Worm (Caenorhabditis elegans) whole organism, young adult: ENCODE measurements around the gene C25D7.9.

ENCODE experiments used
- B0035.1 ChIP-seq: sonication (generic microtip); optimal IDR thresholded peaks from 2 replicates; lab custom pipeline; 2016; ENCODE audit warnings: missing genetic modification characterization, mild to moderate bottlenecking, missing compliant biosample characterization, missing genotype, missing genetic modification reagents
- C17E4.6 ChIP-seq: fragments of 200-800 bp; sonication (Bioruptor generic); IDR thresholded peaks from 2 replicates; pipeline ENCODE4 v1.3.6; 2022; ENCODE audit warnings: missing genetic modification reagents, missing genetic modification characterization, missing compliant biosample characterization
- D2030.7 ChIP-seq: fragments of 200-800 bp; sonication (Bioruptor generic); IDR thresholded peaks from 2 replicates; pipeline ENCODE4 v1.3.6; 2022; ENCODE audit warnings: missing genetic modification reagents, missing genetic modification characterization, missing compliant biosample characterization
- F10E7.11 ChIP-seq: sonication (generic microtip); optimal IDR thresholded peaks from 2 replicates; lab custom pipeline; 2017; ENCODE audit warnings: mild to moderate bottlenecking, missing genetic modification characterization, moderate library complexity, missing compliant biosample characterization
- F22D6.2 ChIP-seq: sonication (generic microtip); optimal IDR thresholded peaks from 2 replicates; lab custom pipeline; 2016; ENCODE audit warnings: mild to moderate bottlenecking, missing genetic modification characterization, missing compliant biosample characterization
- F37B4.10 ChIP-seq: fragments of 200-800 bp; sonication (Bioruptor generic); IDR thresholded peaks from 2 replicates; pipeline ENCODE4 v1.3.6; 2022; ENCODE audit warnings: missing genetic modification characterization, missing compliant biosample characterization
- F39B2.1 ChIP-seq: fragments of 200-800 bp; sonication (Bioruptor generic); IDR thresholded peaks from 2 replicates; pipeline ENCODE4 v1.3.6; 2022; ENCODE audit warnings: missing genetic modification reagents, missing genetic modification characterization, missing compliant biosample characterization
- F52B5.7 ChIP-seq: sonication (generic microtip); optimal IDR thresholded peaks from 2 replicates; lab custom pipeline; 2016; ENCODE audit warnings: mild to moderate bottlenecking, missing genetic modification characterization, missing compliant biosample characterization
- F57C9.4 ChIP-seq: sonication (generic microtip); optimal IDR thresholded peaks from 2 replicates; lab custom pipeline; 2017; ENCODE audit warnings: mild to moderate bottlenecking, missing genetic modification characterization, missing compliant biosample characterization
- K12H6.12 ChIP-seq: fragments of 200-800 bp; sonication (Bioruptor generic); optimal IDR thresholded peaks from 2 replicates; lab custom pipeline; 2018; ENCODE audit warnings: mild to moderate bottlenecking, missing genetic modification characterization, missing compliant biosample characterization
- T07F8.4 ChIP-seq: sonication (generic microtip); optimal IDR thresholded peaks from 2 replicates; lab custom pipeline; 2016; ENCODE audit warnings: mild to moderate bottlenecking, missing genetic modification characterization, moderate library complexity, missing compliant biosample characterization
- Y95B8A.8 ChIP-seq: fragments of 200-800 bp; sonication (Bioruptor generic); IDR thresholded peaks from 2 replicates; pipeline ENCODE4 v1.3.6; 2022; ENCODE audit warnings: missing genetic modification reagents, missing genetic modification characterization, missing compliant biosample characterization
- akir-1 ChIP-seq: fragments of 200-800 bp; sonication (Bioruptor generic); optimal IDR thresholded peaks from 2 replicates; lab custom pipeline; 2018; ENCODE audit warnings: mild to moderate bottlenecking, missing genetic modification characterization, moderate library complexity, missing compliant biosample characterization
- ama-1 ChIP-seq, 3 experiments: fragments of 150-350 bp in 1 of 3; sonication (generic microtip) in 2 of 3; optimal IDR thresholded peaks; 2 replicates each; lab custom pipeline; 2014 to 2018; ENCODE audit warnings: missing biosample characterization in 2 of 3, missing genetic modification characterization in 2 of 3, missing genetic modification reagents in 2 of 3
- aptf-2 ChIP-seq: fragments of 200-800 bp; sonication (Bioruptor generic); conservative IDR thresholded peaks from 2 replicates; pipeline ENCODE4 v1.3.6; 2022; ENCODE audit warnings: missing genetic modification reagents, missing genetic modification characterization, missing compliant biosample characterization
- aptf-3 ChIP-seq: fragments of 200-800 bp; sonication (Bioruptor generic); IDR thresholded peaks from 2 replicates; pipeline ENCODE4 v1.3.6; 2022; ENCODE audit warnings: missing genetic modification characterization, missing compliant biosample characterization
- attf-3 ChIP-seq: fragments of 200-800 bp; sonication (Bioruptor generic); conservative IDR thresholded peaks from 2 replicates; pipeline ENCODE4 v1.3.6; 2022; ENCODE audit warnings: missing genetic modification reagents, missing genetic modification characterization, missing compliant biosample characterization
- cebp-1 ChIP-seq, 2 experiments: fragments of 200-800 bp in 1 of 2; sonication (Bioruptor generic) in 1 of 2; sonication (generic microtip) in 1 of 2; IDR thresholded peaks in 1 of 2; optimal IDR thresholded peaks in 1 of 2; 2 replicates each; pipeline versions ENCODE4 v1.3.6 to Lab custom; 2017 to 2022; ENCODE audit warnings: missing compliant biosample characterization in 2 of 2, missing genetic modification characterization in 2 of 2, mild to moderate bottlenecking in 1 of 2, missing genetic modification reagents in 1 of 2, moderate library complexity in 1 of 2
- cebp-2 ChIP-seq: fragments of 200-800 bp; sonication (Bioruptor generic); IDR thresholded peaks from 2 replicates; pipeline ENCODE4 v1.3.6; 2022; ENCODE audit warnings: missing genetic modification characterization, missing compliant biosample characterization
- ceh-100 ChIP-seq: fragments of 200-800 bp; sonication (Bioruptor generic); IDR thresholded peaks from 2 replicates; pipeline ENCODE4 v1.3.6; 2022; ENCODE audit warnings: missing genetic modification reagents, missing genetic modification characterization, missing compliant biosample characterization
- ceh-40 ChIP-seq: fragments of 200-800 bp; sonication (Bioruptor generic); IDR thresholded peaks from 2 replicates; pipeline ENCODE4 v1.3.6; 2022; ENCODE audit warnings: missing genetic modification characterization, missing compliant biosample characterization
- ceh-58 ChIP-seq: fragments of 200-800 bp; sonication (Bioruptor generic); IDR thresholded peaks from 2 replicates; pipeline ENCODE4 v1.3.6; 2022; ENCODE audit warnings: missing genetic modification characterization, missing compliant biosample characterization
- ceh-79 ChIP-seq: sonication (generic microtip); optimal IDR thresholded peaks from 2 replicates; lab custom pipeline; 2017; ENCODE audit warnings: mild to moderate bottlenecking, missing genetic modification characterization, missing compliant biosample characterization
- egl-18 ChIP-seq: fragments of 200-800 bp; sonication (Bioruptor generic); IDR thresholded peaks from 2 replicates; pipeline ENCODE4 v1.3.6; 2022; ENCODE audit warnings: missing genetic modification reagents, missing genetic modification characterization, missing compliant biosample characterization
- fkh-3 ChIP-seq: sonication (generic microtip); optimal IDR thresholded peaks from 2 replicates; lab custom pipeline; 2016; ENCODE audit warnings: mild to moderate bottlenecking, missing genetic modification characterization, missing compliant biosample characterization
- gei-17 ChIP-seq: fragments of 200-800 bp; sonication (Bioruptor generic); optimal IDR thresholded peaks from 2 replicates; lab custom pipeline; 2018; ENCODE audit warnings: mild to moderate bottlenecking, missing genetic modification characterization, missing compliant biosample characterization
- hsf-1 ChIP-seq: fragments of 200-800 bp; sonication (Bioruptor generic); IDR thresholded peaks from 2 replicates; pipeline ENCODE4 v1.3.6; 2022; ENCODE audit warnings: missing genetic modification reagents, missing genetic modification characterization, missing compliant biosample characterization
- lag-1 ChIP-seq: fragments of 200-800 bp; sonication (Bioruptor generic); IDR thresholded peaks from 2 replicates; pipeline ENCODE4 v1.3.6; 2022; ENCODE audit warnings: missing genetic modification reagents, missing genetic modification characterization, missing compliant biosample characterization
- let-607 ChIP-seq, 2 experiments: fragments of 200-800 bp in 1 of 2; sonication (Bioruptor generic) in 1 of 2; sonication (generic microtip) in 1 of 2; optimal IDR thresholded peaks; 2 replicates each; lab custom pipeline; 2016 to 2018; ENCODE audit warnings: mild to moderate bottlenecking in 2 of 2, missing compliant biosample characterization in 2 of 2, missing genetic modification characterization in 2 of 2, moderate library complexity in 2 of 2, missing genotype in 1 of 2
- lin-35 ChIP-seq, 3 experiments: fragments of 150-350 bp in 2 of 3; sonication (generic microtip) in 1 of 3; optimal IDR thresholded peaks; 2 replicates each; lab custom pipeline; 2014 to 2018; ENCODE audit warnings: missing biosample characterization in 3 of 3, missing genetic modification characterization in 3 of 3, missing genetic modification reagents in 3 of 3
- lin-40 ChIP-seq: sonication (generic microtip); optimal IDR thresholded peaks from 2 replicates; lab custom pipeline; 2016; ENCODE audit warnings: missing genetic modification characterization, mild to moderate bottlenecking, missing compliant biosample characterization, missing genotype, missing genetic modification reagents
- lir-1 ChIP-seq: fragments of 200-800 bp; sonication (Bioruptor generic); conservative IDR thresholded peaks from 2 replicates; pipeline ENCODE4 v1.3.6; 2022; ENCODE audit warnings: missing genetic modification reagents, missing genetic modification characterization, missing compliant biosample characterization
- lsy-27 ChIP-seq: sonication (generic microtip); optimal IDR thresholded peaks from 2 replicates; lab custom pipeline; 2017; ENCODE audit warnings: missing genetic modification characterization, mild to moderate bottlenecking, missing compliant biosample characterization, antibody characterized with exemption, missing genotype, borderline replicate concordance; ENCODE audit not compliant: insufficient read depth
- mxl-1 ChIP-seq: sonication (generic microtip); optimal IDR thresholded peaks from 2 replicates; lab custom pipeline; 2016; ENCODE audit warnings: missing genetic modification characterization, missing compliant biosample characterization
- nfya-1 ChIP-seq: sonication (generic microtip); optimal IDR thresholded peaks from 2 replicates; lab custom pipeline; 2017; ENCODE audit warnings: antibody characterized with exemption, missing compliant biosample characterization, missing genetic modification characterization, borderline replicate concordance; ENCODE audit not compliant: insufficient read depth
- nhr-120 ChIP-seq: fragments of 200-800 bp; sonication (Bioruptor generic); IDR thresholded peaks from 2 replicates; pipeline ENCODE4 v1.3.6; 2022; ENCODE audit warnings: missing genetic modification characterization, missing compliant biosample characterization
- nhr-27 ChIP-seq: fragments of 200-800 bp; sonication (Bioruptor generic); optimal IDR thresholded peaks from 2 replicates; lab custom pipeline; 2018; ENCODE audit warnings: mild to moderate bottlenecking, missing genetic modification characterization, moderate library complexity, missing compliant biosample characterization
- pha-4 ChIP-seq: fragments of 150-350 bp; sonication (generic microtip); optimal IDR thresholded peaks from 2 replicates; lab custom pipeline; 2014; ENCODE audit warnings: missing biosample characterization, missing genetic modification reagents, missing genetic modification characterization
- rcor-1 ChIP-seq: fragments of 200-800 bp; sonication (Bioruptor generic); IDR thresholded peaks from 2 replicates; pipeline ENCODE4 v1.3.6; 2022; ENCODE audit warnings: missing genetic modification reagents, missing genetic modification characterization, missing compliant biosample characterization
- rpc-1 ChIP-seq, 2 experiments: fragments of 150-350 bp in 1 of 2; sonication (generic microtip) in 1 of 2; optimal IDR thresholded peaks; 2 replicates each; lab custom pipeline; 2014 to 2018; ENCODE audit warnings: missing biosample characterization in 1 of 2, missing genetic modification characterization in 1 of 2, missing genetic modification reagents in 1 of 2, missing genotype in 1 of 2
- snpc-3.4 ChIP-seq: sonication (generic microtip); optimal IDR thresholded peaks from 2 replicates; lab custom pipeline; 2017; ENCODE audit warnings: missing genetic modification characterization, mild to moderate bottlenecking, missing compliant biosample characterization, antibody characterized with exemption, moderate library complexity, missing genotype, missing genetic modification reagents
- snpc-4 ChIP-seq, 5 experiments: fragments of 150-350 bp in 1 of 5; sonication (generic microtip) in 4 of 5; optimal IDR thresholded peaks; 2 replicates each; lab custom pipeline; 2014 to 2018; ENCODE audit warnings: missing genetic modification characterization in 5 of 5, missing biosample characterization in 3 of 5, antibody characterized with exemption in 2 of 5, mild to moderate bottlenecking in 2 of 5, missing compliant biosample characterization in 2 of 5, missing genotype in 2 of 5, moderate library complexity in 2 of 5, missing genetic modification reagents in 1 of 5
- zfh-2 ChIP-seq: fragments of 200-800 bp; sonication (Bioruptor generic); conservative IDR thresholded peaks from 2 replicates; pipeline ENCODE4 v1.3.6; 2022; ENCODE audit warnings: missing genetic modification reagents, missing genetic modification characterization, missing compliant biosample characterization
- zim-3 ChIP-seq: sonication (generic microtip); optimal IDR thresholded peaks from 2 replicates; lab custom pipeline; 2017; ENCODE audit warnings: mild to moderate bottlenecking, missing genetic modification characterization, moderate library complexity, missing compliant biosample characterization
- ztf-28 ChIP-seq: fragments of 200-800 bp; sonication (Bioruptor generic); IDR thresholded peaks from 2 replicates; pipeline ENCODE4 v1.3.6; 2022; ENCODE audit warnings: missing genetic modification reagents, missing genetic modification characterization, missing compliant biosample characterization
- ztf-3 ChIP-seq: fragments of 200-800 bp; sonication (Bioruptor generic); optimal IDR thresholded peaks from 2 replicates; lab custom pipeline; 2018; ENCODE audit warnings: mild to moderate bottlenecking, missing genetic modification characterization, missing compliant biosample characterization

The C25D7.9 gene

DNA sequence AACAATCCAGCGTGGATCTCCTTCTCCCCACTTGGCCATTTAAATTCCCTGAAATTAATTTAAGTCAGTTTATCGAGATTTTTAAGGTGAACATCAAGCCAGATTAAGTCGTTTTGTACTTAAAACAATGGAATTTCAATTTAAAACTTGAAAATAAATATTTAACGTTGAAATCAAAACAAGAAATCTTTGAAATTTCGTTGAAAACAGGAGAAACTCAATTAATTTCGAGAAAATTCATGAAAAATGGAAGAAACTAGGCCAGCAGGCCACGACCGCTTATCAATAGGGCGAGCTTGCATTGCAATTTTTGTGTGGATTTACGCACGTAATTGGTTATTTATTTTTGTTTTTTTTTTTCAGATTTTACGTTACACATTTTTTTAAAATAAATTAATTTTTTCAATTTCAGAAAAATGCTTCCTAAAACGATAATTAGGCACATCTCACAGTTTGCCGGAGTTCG, 20.4 kb downstream of the C25D7.9 start, which contains the start of the genes ahsa-1 and C01G10.7 (continued):
- peak; percentile 69 for TF ChIP-seq attf-3 (GFP tag; lab: Robert Waterston, UW)
- peak; percentile 88 for TF ChIP-seq D2030.7
- TF ChIP-seq ztf-28 (GFP tag; lab: Robert Waterston, UW), result peak; percentile 93
- TF ChIP-seq lag-1 (GFP tag; lab: Robert Waterston, UW), result no peak
- TF ChIP-seq T07F8.4 (tag; lab: Kevin White, UChicago), result peak; percentile 24
- TF ChIP-seq aptf-3 (GFP tag; lab: Robert Waterston, UW), result no peak
- TF ChIP-seq snpc-3.4 (tag; lab: Kevin White, UChicago), result peak; percentile 51
- no peak for TF ChIP-seq F39B2.1 (GFP tag; lab: Robert Waterston, UW)
- peak; percentile 70 for TF ChIP-seq K12H6.12 (tag; lab: Kevin White, UChicago)
- TF ChIP-seq lir-1, result peak; percentile 82
- no peak for TF ChIP-seq cebp-2 (GFP tag; lab: Robert Waterston, UW)
- TF ChIP-seq egl-18, result no peak
- no peak for TF ChIP-seq nhr-120 (GFP tag; lab: Robert Waterston, UW)
- TF ChIP-seq lin-35 (GFP tag; optimal IDR thresholded peaks at IDR 0.05; lab: Kevin White, UChicago), result no peak
- peak; percentile 52 for TF ChIP-seq F22D6.2
- TF ChIP-seq F52B5.7 (tag; lab: Kevin White, UChicago), result no peak
- TF ChIP-seq zim-3, result no peak
- TF ChIP-seq mxl-1 (tag; lab: Kevin White, UChicago), result no peak
- no peak for TF ChIP-seq nfya-1 (tag; lab: Kevin White, UChicago)
- TF ChIP-seq ztf-3 (GFP tag; lab: Kevin White, UChicago), result no peak
- TF ChIP-seq fkh-3 (tag; lab: Kevin White, UChicago), result no peak
- peak in 1 of 2 experiments; percentile 77 for TF ChIP-seq let-607 (tag; optimal IDR thresholded peaks at IDR 0.05; lab: Kevin White, UChicago)
- peak; percentile 97 for TF ChIP-seq hsf-1 (GFP tag; lab: Robert Waterston, UW)
- TF ChIP-seq zfh-2, result no peak
- TF ChIP-seq ceh-100 (GFP tag; lab: Robert Waterston, UW), result peak; percentile 72
- TF ChIP-seq pha-4 (tag; lab: Kevin White, UChicago), result no peak
- TF ChIP-seq snpc-4 (GFP tag; optimal IDR thresholded peaks at IDR 0.05; lab: Kevin White, UChicago), result no peak
- peak in 3 of 4 experiments; percentile 69 to 85 (median 74) for TF ChIP-seq snpc-4 (tag; optimal IDR thresholded peaks at IDR 0.05; lab: Kevin White, UChicago)
- TF ChIP-seq aptf-2 (GFP tag; lab: Robert Waterston, UW), result peak; percentile 90
- no peak for TF ChIP-seq F37B4.10
- no peak for TF ChIP-seq lsy-27 (tag; lab: Kevin White, UChicago)
- TF ChIP-seq rpc-1 (optimal IDR thresholded peaks at IDR 0.05; lab: Kevin White, UChicago), result peak; percentile 31
- no peak for TF ChIP-seq rpc-1 (tag; optimal IDR thresholded peaks at IDR 0.05; lab: Kevin White, UChicago)
- peak; percentile 31 for TF ChIP-seq akir-1
- TF ChIP-seq ceh-58 (GFP tag; lab: Robert Waterston, UW), result no peak
- peak; percentile 81; the same call in 1 of the 2 replicates for TF ChIP-seq Y95B8A.8 (GFP tag; lab: Robert Waterston, UW)
- TF ChIP-seq C17E4.6 (GFP tag; lab: Robert Waterston, UW), result peak; percentile 48; the same call in 1 of the 2 replicates
- no peak for TF ChIP-seq gei-17 (GFP tag; lab: Kevin White, UChicago)
- peak; percentile 13 for TF ChIP-seq ceh-79
- TF ChIP-seq ama-1 (optimal IDR thresholded peaks at IDR 0.05; lab: Kevin White, UChicago), result no peak
- TF ChIP-seq ama-1 (GFP tag; optimal IDR thresholded peaks at IDR 0.05; lab: Kevin White, UChicago), result no peak
- no peak for TF ChIP-seq ceh-40 (GFP tag; lab: Robert Waterston, UW)
- TF ChIP-seq B0035.1, result peak; percentile 41
- TF ChIP-seq F57C9.4, result no peak
- TF ChIP-seq rcor-1 (GFP tag; lab: Robert Waterston, UW), result peak; percentile 84
- TF ChIP-seq nhr-27, result no peak
- no peak for TF ChIP-seq lin-40 (tag; lab: Kevin White, UChicago)
- peak; percentile 72; the same call in 1 of the 2 replicates for TF ChIP-seq cebp-1 (GFP tag; IDR thresholded peaks at IDR 0.05; lab: Robert Waterston, UW)
- TF ChIP-seq cebp-1 (tag; optimal IDR thresholded peaks at IDR 0.05; lab: Kevin White, UChicago), result no peak
- TF ChIP-seq F10E7.11, result no peak
